Fruit fly (Drosophila melanogaster) whole organism, embryonic: ENCODE measurements around the gene CG44139.

ENCODE experiments used
- Antp ChIP-seq: fragments of 200-800 bp; sonication (Bioruptor generic); optimal IDR thresholded peaks from 3 replicates; lab custom pipeline; 2016; ENCODE audit warnings: missing biosample characterization, missing genetic modification characterization
- CG10267 ChIP-seq: fragments of 200-800 bp; sonication (Bioruptor generic); optimal IDR thresholded peaks from 2 replicates; lab custom pipeline; 2018; ENCODE audit warnings: missing biosample characterization, mild to moderate bottlenecking, missing genetic modification characterization, moderate library complexity
- CG10321 ChIP-seq: fragments of 200-800 bp; sonication (Bioruptor generic); IDR thresholded peaks from 2 replicates; pipeline ENCODE4 v1.3.6; 2022; ENCODE audit warnings: missing biosample characterization, missing genetic modification characterization
- CG10431 ChIP-seq: fragments of 200-800 bp; sonication (Bioruptor generic); optimal IDR thresholded peaks from 3 replicates; lab custom pipeline; 2018; ENCODE audit warnings: missing biosample characterization, mild to moderate bottlenecking, missing genetic modification characterization
- CG10462 ChIP-seq: fragments of 200-800 bp; sonication (Bioruptor generic); optimal IDR thresholded peaks from 2 replicates; lab custom pipeline; 2016; ENCODE audit warnings: missing biosample characterization, missing genetic modification characterization
- CG11398 ChIP-seq: fragments of 200-800 bp; sonication (Bioruptor generic); optimal IDR thresholded peaks from 2 replicates; lab custom pipeline; 2016; ENCODE audit warnings: missing biosample characterization, missing genetic modification characterization
- CG11723 ChIP-seq: fragments of 200-800 bp; sonication (Bioruptor generic); optimal IDR thresholded peaks from 2 replicates; lab custom pipeline; 2017; ENCODE audit warnings: missing biosample characterization, mild to moderate bottlenecking, missing genetic modification characterization
- CG12155 ChIP-seq: fragments of 200-800 bp; sonication (Bioruptor generic); optimal IDR thresholded peaks from 3 replicates; lab custom pipeline; 2016; ENCODE audit warnings: missing biosample characterization, missing genetic modification characterization
- CG12219 ChIP-seq: fragments of 200-800 bp; sonication (Bioruptor generic); optimal IDR thresholded peaks from 3 replicates; lab custom pipeline; 2018; ENCODE audit warnings: missing biosample characterization, mild to moderate bottlenecking, missing genetic modification characterization
- CG14050 ChIP-seq: fragments of 200-800 bp; sonication (Bioruptor generic); IDR thresholded peaks from 3 replicates; pipeline ENCODE4 v1.3.6; 2022; ENCODE audit warnings: missing biosample characterization, missing genetic modification characterization
- CG14710 ChIP-seq: fragments of 200-800 bp; sonication (Bioruptor generic); optimal IDR thresholded peaks from 3 replicates; lab custom pipeline; 2019; ENCODE audit warnings: missing biosample characterization, mild to moderate bottlenecking, missing genetic modification characterization, moderate library complexity
- CG14860 ChIP-seq: fragments of 200-800 bp; sonication (Bioruptor generic); IDR thresholded peaks from 3 replicates; pipeline ENCODE4 v1.3.6; 2022; ENCODE audit warnings: missing biosample characterization, missing genetic modification characterization; ENCODE audit not compliant: partially characterized antibody
- CG17186 ChIP-seq: fragments of 200-800 bp; sonication (Bioruptor generic); optimal IDR thresholded peaks from 3 replicates; lab custom pipeline; 2017; ENCODE audit warnings: missing biosample characterization, missing genetic modification reagents, missing genetic modification characterization
- CG17568 ChIP-seq: fragments of 200-800 bp; sonication (Bioruptor generic); optimal IDR thresholded peaks from 2 replicates; lab custom pipeline; 2018; ENCODE audit warnings: missing biosample characterization, mild to moderate bottlenecking, missing genetic modification characterization, moderate library complexity
- CG1832 ChIP-seq: fragments of 200-800 bp; sonication (Bioruptor generic); optimal IDR thresholded peaks from 2 replicates; lab custom pipeline; 2017; ENCODE audit warnings: missing biosample characterization, mild to moderate bottlenecking, missing genetic modification characterization, inconsistent platforms
- CG18476 ChIP-seq: fragments of 200-800 bp; sonication (Bioruptor generic); optimal IDR thresholded peaks from 2 replicates; lab custom pipeline; 2016; ENCODE audit warnings: missing biosample characterization, mild to moderate bottlenecking, missing genetic modification characterization
- CG2199 ChIP-seq: fragments of 200-800 bp; sonication (Bioruptor generic); IDR thresholded peaks from 3 replicates; pipeline ENCODE4 v1.3.6; 2022; ENCODE audit warnings: missing biosample characterization, missing genetic modification characterization
- CG2678 ChIP-seq: fragments of 200-800 bp; sonication (Bioruptor generic); optimal IDR thresholded peaks from 3 replicates; lab custom pipeline; 2019; ENCODE audit warnings: missing biosample characterization, mild to moderate bottlenecking, missing genetic modification characterization, moderate library complexity
- CG32772 ChIP-seq: fragments of 200-800 bp; sonication (Bioruptor generic); IDR thresholded peaks from 2 replicates; pipeline ENCODE4 v1.3.6; 2022; ENCODE audit warnings: missing biosample characterization, missing genetic modification characterization
- CG42726 ChIP-seq: fragments of 200-800 bp; sonication (Bioruptor generic); IDR thresholded peaks from 2 replicates; pipeline ENCODE4 v1.3.6; 2022; ENCODE audit warnings: missing biosample characterization, missing genetic modification characterization; ENCODE audit not compliant: partially characterized antibody
- CG4282 ChIP-seq: fragments of 200-800 bp; sonication (Bioruptor generic); optimal IDR thresholded peaks from 2 replicates; lab custom pipeline; 2016; ENCODE audit warnings: missing biosample characterization, missing genetic modification characterization
- CG6689 ChIP-seq: fragments of 200-800 bp; sonication (Bioruptor generic); IDR thresholded peaks from 2 replicates; pipeline ENCODE4 v1.3.6; 2022; ENCODE audit warnings: missing biosample characterization, missing genetic modification characterization
- CG7556 ChIP-seq: fragments of 200-800 bp; sonication (Bioruptor generic); optimal IDR thresholded peaks from 2 replicates; lab custom pipeline; 2017; ENCODE audit warnings: missing biosample characterization, mild to moderate bottlenecking, missing genetic modification characterization
- CG8359 ChIP-seq: fragments of 200-800 bp; sonication (Bioruptor generic); optimal IDR thresholded peaks from 2 replicates; lab custom pipeline; 2017; ENCODE audit warnings: missing biosample characterization, mild to moderate bottlenecking, missing genetic modification characterization, borderline replicate concordance
- CG8924 ChIP-seq: fragments of 200-800 bp; optimal IDR thresholded peaks from 3 replicates; lab custom pipeline; 2019; ENCODE audit warnings: missing biosample characterization, mild to moderate bottlenecking, missing genetic modification characterization, moderate library complexity
- CG9797 ChIP-seq: fragments of 200-800 bp; sonication (Bioruptor generic); optimal IDR thresholded peaks from 3 replicates; lab custom pipeline; 2018; ENCODE audit warnings: missing biosample characterization, mild to moderate bottlenecking, missing genetic modification characterization
- CG9932 ChIP-seq: fragments of 200-800 bp; sonication (Bioruptor generic); IDR thresholded peaks from 2 replicates; pipeline ENCODE4 v1.3.6; 2022; ENCODE audit warnings: missing biosample characterization, missing genetic modification characterization
- Deaf1 ChIP-seq: fragments of 200-800 bp; optimal IDR thresholded peaks from 3 replicates; lab custom pipeline; 2019; ENCODE audit warnings: missing biosample characterization, mild to moderate bottlenecking, missing genetic modification characterization, moderate library complexity
- Dip3 ChIP-seq: fragments of 200-800 bp; sonication (Bioruptor generic); optimal IDR thresholded peaks from 3 replicates; lab custom pipeline; 2016; ENCODE audit warnings: missing biosample characterization, missing genetic modification characterization
- Doc3 ChIP-seq: fragments of 200-800 bp; sonication (Bioruptor generic); IDR thresholded peaks from 3 replicates; pipeline ENCODE4 v1.3.6; 2022; ENCODE audit warnings: missing biosample characterization, missing genetic modification characterization; ENCODE audit not compliant: partially characterized antibody
- E2f2 ChIP-seq: fragments of 200-800 bp; sonication (Bioruptor generic); IDR thresholded peaks from 2 replicates; pipeline ENCODE4 v1.3.6; 2022; ENCODE audit warnings: missing biosample characterization, missing genetic modification characterization
- Opbp ChIP-seq: fragments of 200-800 bp; sonication (Bioruptor generic); IDR thresholded peaks from 3 replicates; pipeline ENCODE4 v1.3.6; 2022; ENCODE audit warnings: missing biosample characterization, missing genetic modification characterization; ENCODE audit not compliant: partially characterized antibody
- Ptx1 ChIP-seq: fragments of 200-800 bp; sonication (Bioruptor generic); IDR thresholded peaks from 2 replicates; pipeline ENCODE4 v1.3.6; 2022; ENCODE audit warnings: missing biosample characterization, missing genetic modification characterization
- Six4 ChIP-seq: fragments of 200-800 bp; sonication (Bioruptor generic); optimal IDR thresholded peaks from 2 replicates; lab custom pipeline; 2016; ENCODE audit warnings: missing biosample characterization, missing genetic modification characterization
- Spps ChIP-seq: fragments of 200-800 bp; sonication (Bioruptor generic); optimal IDR thresholded peaks from 2 replicates; lab custom pipeline; 2018; ENCODE audit warnings: missing biosample characterization, mild to moderate bottlenecking, missing genetic modification characterization
- ci ChIP-seq: fragments of 200-800 bp; sonication (Bioruptor generic); IDR thresholded peaks from 3 replicates; pipeline ENCODE4 v1.3.6; 2022; ENCODE audit warnings: missing biosample characterization, missing genetic modification characterization
- crol ChIP-seq: fragments of 200-800 bp; sonication (Bioruptor generic); IDR thresholded peaks from 2 replicates; pipeline ENCODE4 v1.3.6; 2022; ENCODE audit warnings: missing biosample characterization, missing genetic modification characterization
- dm ChIP-seq: fragments of 200-800 bp; sonication (Bioruptor generic); optimal IDR thresholded peaks from 3 replicates; lab custom pipeline; 2016; ENCODE audit warnings: missing biosample characterization, missing genetic modification characterization
- ewg ChIP-seq: fragments of 200-800 bp; sonication (Bioruptor generic); optimal IDR thresholded peaks from 3 replicates; lab custom pipeline; 2017; ENCODE audit warnings: mild to moderate bottlenecking, missing biosample characterization, missing genetic modification reagents, missing genetic modification characterization
- fd102C ChIP-seq: fragments of 200-800 bp; sonication (Bioruptor generic); optimal IDR thresholded peaks from 2 replicates; lab custom pipeline; 2018; ENCODE audit warnings: missing biosample characterization, mild to moderate bottlenecking, missing genetic modification characterization, moderate library complexity
- fd3F ChIP-seq: fragments of 200-800 bp; sonication (Bioruptor generic); optimal IDR thresholded peaks from 2 replicates; lab custom pipeline; 2018; ENCODE audit warnings: missing biosample characterization, mild to moderate bottlenecking, missing genetic modification characterization, moderate library complexity
- fru ChIP-seq: fragments of >200 bp; optimal IDR thresholded peaks from 2 replicates; lab custom pipeline; 2017
- gcm2 ChIP-seq: fragments of 200-800 bp; sonication (Bioruptor generic); optimal IDR thresholded peaks from 2 replicates; lab custom pipeline; 2016; ENCODE audit warnings: missing biosample characterization, missing genetic modification characterization
- hbn ChIP-seq: fragments of 200-800 bp; sonication (Bioruptor generic); IDR thresholded peaks from 2 replicates; pipeline ENCODE4 v1.3.6; 2022; ENCODE audit warnings: missing biosample characterization, missing genetic modification characterization; ENCODE audit not compliant: partially characterized antibody
- kni ChIP-seq: fragments of 200-800 bp; sonication (Bioruptor generic); optimal IDR thresholded peaks from 3 replicates; lab custom pipeline; 2017; ENCODE audit warnings: mild to moderate bottlenecking, missing biosample characterization, missing genetic modification reagents, missing genetic modification characterization
- knrl ChIP-seq: fragments of 200-800 bp; sonication (Bioruptor generic); IDR thresholded peaks from 3 replicates; pipeline ENCODE4 v1.3.6; 2022; ENCODE audit warnings: missing biosample characterization, missing genetic modification characterization; ENCODE audit not compliant: partially characterized antibody
- pros ChIP-seq: fragments of 200-800 bp; sonication (Bioruptor generic); optimal IDR thresholded peaks from 3 replicates; lab custom pipeline; 2019; ENCODE audit warnings: missing biosample characterization, mild to moderate bottlenecking, missing genetic modification characterization, moderate library complexity
- row ChIP-seq: fragments of 200-800 bp; sonication (Bioruptor generic); IDR thresholded peaks from 3 replicates; pipeline ENCODE4 v1.3.6; 2022; ENCODE audit warnings: missing biosample characterization, missing genetic modification characterization
- sima ChIP-seq: fragments of 200-800 bp; sonication (Bioruptor generic); optimal IDR thresholded peaks from 2 replicates; lab custom pipeline; 2016; ENCODE audit warnings: missing biosample characterization, missing genetic modification characterization
- vnd ChIP-seq: fragments of 200-800 bp; sonication (Bioruptor generic); IDR thresholded peaks from 3 replicates; pipeline ENCODE4 v1.3.6; 2022; ENCODE audit warnings: missing biosample characterization, missing genetic modification characterization; ENCODE audit not compliant: partially characterized antibody
- zen ChIP-seq: fragments of 200-800 bp; sonication (Bioruptor generic); optimal IDR thresholded peaks from 3 replicates; lab custom pipeline; 2018; ENCODE audit warnings: missing biosample characterization, mild to moderate bottlenecking, missing genetic modification characterization, moderate library complexity

Gene CG44139

dm6 chr2L:2454644-2455043 is 30.0 kb downstream of the CG44139 start (continued):
- TF ChIP-seq zen (tag; lab: Kevin White, UChicago), result peak; percentile 31
- TF ChIP-seq CG17186 (GFP tag; lab: Kevin White, UChicago), result no peak
- TF ChIP-seq knrl (GFP tag; lab: Robert Waterston, UW), result no peak
- TF ChIP-seq crol (GFP tag; lab: Robert Waterston, UW), result no peak
- TF ChIP-seq Ptx1 (GFP tag; lab: Robert Waterston, UW), result no peak
- TF ChIP-seq CG18476 (GFP tag; lab: Kevin White, UChicago), result no peak
- no peak for TF ChIP-seq CG11398 (GFP tag; lab: Kevin White, UChicago)
- TF ChIP-seq Doc3 (GFP tag; lab: Robert Waterston, UW), result no peak
- peak; percentile 26 for TF ChIP-seq pros (GFP tag; lab: Kevin White, UChicago)
- TF ChIP-seq kni (GFP tag; lab: Kevin White, UChicago), result peak; percentile 66
- no peak for TF ChIP-seq Dip3 (GFP tag; lab: Kevin White, UChicago)
- no peak for TF ChIP-seq CG4282 (GFP tag; lab: Kevin White, UChicago)
- no peak for TF ChIP-seq fd3F (GFP tag; lab: Kevin White, UChicago)
- TF ChIP-seq CG2678 (tag; lab: Kevin White, UChicago), result no peak
- no peak for TF ChIP-seq vnd (GFP tag; lab: Robert Waterston, UW)
- TF ChIP-seq CG8359 (GFP tag; lab: Kevin White, UChicago), result no peak
- TF ChIP-seq CG14050, result no peak; the same call in 2 of the 3 replicates
- peak; percentile 70; the same call in 2 of the 3 replicates for TF ChIP-seq ci (GFP tag; lab: Robert Waterston, UW)
- no peak for TF ChIP-seq CG32772 (GFP tag; lab: Robert Waterston, UW)
- peak; percentile 94 for TF ChIP-seq CG10321 (GFP tag; lab: Robert Waterston, UW)
- TF ChIP-seq CG14860 (GFP tag; lab: Robert Waterston, UW), result no peak
- no peak for TF ChIP-seq fru
- no peak for TF ChIP-seq fd102C (GFP tag; lab: Kevin White, UChicago)
- no peak for TF ChIP-seq gcm2 (GFP tag; lab: Kevin White, UChicago)
- TF ChIP-seq CG1832 (GFP tag; lab: Kevin White, UChicago), result peak; percentile 68
- TF ChIP-seq row (GFP tag; lab: Robert Waterston, UW), result no peak
- no peak for TF ChIP-seq CG10431 (GFP tag; lab: Kevin White, UChicago)
- TF ChIP-seq hbn (GFP tag; lab: Robert Waterston, UW), result no peak
- no peak for TF ChIP-seq CG11723 (GFP tag; lab: Kevin White, UChicago)
- TF ChIP-seq dm, result no peak
- no peak for TF ChIP-seq CG17568 (GFP tag; lab: Kevin White, UChicago)
- no peak for TF ChIP-seq CG2199
- TF ChIP-seq CG12219 (GFP tag; lab: Kevin White, UChicago), result no peak
- TF ChIP-seq ewg (GFP tag; lab: Kevin White, UChicago), result no peak
- TF ChIP-seq CG10267, result no peak
- TF ChIP-seq CG14710 (tag; lab: Kevin White, UChicago), result no peak
- no peak for TF ChIP-seq Antp
- no peak for TF ChIP-seq CG42726 (GFP tag; lab: Robert Waterston, UW)
- TF ChIP-seq Opbp (GFP tag; lab: Robert Waterston, UW), result peak; percentile 63; the same call in 1 of the 3 replicates
- no peak for TF ChIP-seq Six4 (GFP tag; lab: Kevin White, UChicago)
- TF ChIP-seq E2f2 (GFP tag; lab: Robert Waterston, UW), result peak; percentile 18; the same call in 1 of the 2 replicates
- no peak for TF ChIP-seq CG9797 (GFP tag; lab: Kevin White, UChicago)
- TF ChIP-seq Spps (tag; lab: Kevin White, UChicago), result no peak
- TF ChIP-seq CG6689 (GFP tag; lab: Robert Waterston, UW), result no peak
- TF ChIP-seq CG12155, result no peak
- no peak for TF ChIP-seq CG9932 (GFP tag; lab: Robert Waterston, UW)
- TF ChIP-seq sima (GFP tag; lab: Kevin White, UChicago), result no peak
- peak; percentile 95 for TF ChIP-seq Deaf1
- TF ChIP-seq CG8924 (tag; lab: Kevin White, UChicago), result no peak
- no peak for TF ChIP-seq CG7556
- TF ChIP-seq CG10462 (GFP tag; lab: Kevin White, UChicago), result no peak
